Fruit fly (Drosophila melanogaster): ENCODE measurements around the gene sick.

The sick gene

DNA sequence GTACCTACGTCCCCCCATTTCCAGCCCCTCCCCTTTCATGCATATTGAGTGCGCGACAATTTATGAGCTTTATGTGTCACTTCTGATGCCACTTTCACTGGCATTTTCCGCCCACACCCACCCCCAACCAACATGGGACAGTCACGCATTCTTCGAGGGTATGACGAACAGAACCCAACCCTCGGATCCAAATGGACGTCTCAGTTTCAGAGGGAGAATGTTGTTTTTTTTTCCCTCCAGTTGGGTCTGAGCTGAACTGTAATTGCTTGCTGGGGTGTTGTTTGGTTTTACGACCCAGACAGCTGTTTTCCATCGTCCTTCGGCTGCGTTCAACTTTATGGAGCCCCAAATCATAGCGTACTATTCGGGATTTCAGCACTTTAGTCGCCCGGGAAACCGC is 127.6 kb downstream of the sick start:
- no peak for TF ChIP-seq CG17801 (GFP tag; optimal IDR thresholded peaks at IDR 0.05; ENCODE audit: partially characterized antibody)

DNA sequence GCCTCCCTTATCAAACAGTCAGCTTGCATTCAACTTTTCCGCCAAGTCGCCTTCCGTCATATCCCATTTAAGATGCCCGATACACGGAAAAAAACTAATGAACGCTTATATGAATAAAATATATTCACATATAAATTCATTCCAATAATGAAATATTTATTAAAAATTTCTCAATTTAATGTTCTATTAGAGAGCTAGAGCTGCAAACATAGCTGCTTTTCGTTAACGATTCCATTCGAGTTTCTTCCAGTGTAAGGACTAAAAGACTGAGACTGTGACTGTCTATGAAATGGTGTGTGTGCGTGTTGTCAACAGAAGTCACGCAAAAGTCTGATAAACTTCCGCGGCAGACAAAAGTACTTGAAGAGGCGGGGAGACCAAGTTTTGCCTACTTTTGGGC is 133.9 kb downstream of the sick start:
- no peak for TF ChIP-seq CG17801 (GFP tag; optimal IDR thresholded peaks at IDR 0.05; ENCODE audit: partially characterized antibody)

DNA sequence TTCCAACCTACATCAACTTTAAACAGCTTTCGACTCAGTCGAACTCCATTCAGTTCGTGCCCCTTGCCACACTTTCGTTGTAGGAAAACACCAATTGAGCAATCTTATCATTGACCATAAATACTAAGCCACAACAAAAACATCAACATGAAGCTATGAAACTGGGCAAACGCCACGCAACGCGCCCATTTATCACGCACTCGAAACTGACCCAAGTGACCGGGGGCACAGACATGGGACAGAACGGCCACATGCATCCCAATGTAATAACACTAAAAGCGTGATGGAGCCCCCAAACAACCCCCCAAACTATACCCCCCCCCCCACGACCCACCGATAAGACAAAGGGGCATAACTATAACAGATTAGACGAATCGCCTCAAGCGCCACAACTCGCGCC is 136.4 kb downstream of the sick start:
- no peak for TF ChIP-seq CG17801 (GFP tag; optimal IDR thresholded peaks at IDR 0.05; ENCODE audit: partially characterized antibody)

- TF ChIP-seq CG17801 (GFP tag; optimal IDR thresholded peaks at IDR 0.05; ENCODE audit: partially characterized antibody): no peak
These were observed 139.1 kb downstream of the sick start for dm6 chr2L:19935085-19935846.

DNA sequence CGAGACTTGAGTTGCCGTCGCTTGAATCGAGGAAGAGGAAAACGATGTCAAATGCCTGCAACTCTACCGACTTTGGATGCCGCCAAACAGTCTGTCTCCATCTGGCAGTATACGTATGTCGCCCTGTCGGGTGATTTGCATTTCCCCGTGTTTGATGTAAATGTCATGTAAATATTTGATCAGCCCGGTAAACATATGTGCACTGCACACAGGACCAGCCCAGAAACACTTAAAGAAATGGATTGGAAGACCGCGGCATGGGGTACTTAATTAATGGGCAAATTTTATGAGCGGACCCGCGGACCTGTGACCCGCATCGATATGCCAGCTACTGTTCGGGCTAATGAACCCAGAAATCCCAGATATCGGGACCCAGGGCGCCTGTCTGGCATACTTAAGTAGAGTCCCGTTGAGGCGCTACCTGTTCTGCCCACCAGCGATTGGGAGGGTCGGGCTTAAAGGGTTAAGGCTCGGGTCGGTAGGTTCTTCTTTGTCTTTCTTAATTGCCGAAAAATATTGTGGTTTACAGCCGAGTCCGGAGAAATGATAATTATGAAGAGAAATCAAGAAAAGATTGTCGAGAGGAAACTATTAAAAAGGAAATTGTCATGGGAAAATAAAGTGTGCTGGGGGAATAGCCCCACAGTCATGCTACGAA is 141.8 kb downstream of the sick start:
- TF ChIP-seq CG17801 (GFP tag; optimal IDR thresholded peaks at IDR 0.05; ENCODE audit: partially characterized antibody): no peak

- TF ChIP-seq CG17801 (GFP tag; optimal IDR thresholded peaks at IDR 0.05; ENCODE audit: partially characterized antibody): no peak
These were observed 143.9 kb downstream of the sick start for dm6 chr2L:19940036-19940435.

- no peak for TF ChIP-seq CG17801 (GFP tag; optimal IDR thresholded peaks at IDR 0.05; ENCODE audit: partially characterized antibody)
These were observed 145.2 kb downstream of the sick start for dm6 chr2L:19941352-19941851.

- TF ChIP-seq CG17801 (GFP tag; optimal IDR thresholded peaks at IDR 0.05; ENCODE audit: partially characterized antibody): no peak
These were observed 146.3 kb downstream of the sick start for dm6 chr2L:19942510-19942909.

DNA sequence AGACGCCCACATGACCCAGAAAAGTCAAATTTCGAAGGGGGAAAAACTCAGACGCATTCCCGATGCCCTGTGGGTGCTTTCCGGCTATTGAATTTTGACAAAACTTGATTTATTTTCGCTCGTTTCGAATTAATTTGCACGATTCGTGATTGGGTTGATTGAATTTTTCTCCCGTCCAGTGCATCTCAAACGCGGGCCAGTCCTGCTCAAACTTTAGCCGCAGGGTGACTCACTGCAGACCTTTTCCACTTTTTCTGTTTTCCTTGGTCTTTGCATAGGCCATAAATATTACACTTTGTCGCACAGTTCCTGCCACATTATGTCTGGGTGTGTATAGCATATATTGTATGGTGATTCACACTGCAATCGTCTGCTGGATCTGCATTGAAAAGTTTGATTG is 146.9 kb downstream of the sick start:
- TF ChIP-seq CG17801 (GFP tag; optimal IDR thresholded peaks at IDR 0.05; ENCODE audit: partially characterized antibody): no peak

dm6 chr2L:19944309-19945172 is 148.4 kb downstream of the sick start:
- no peak for TF ChIP-seq CG17801 (GFP tag; optimal IDR thresholded peaks at IDR 0.05; ENCODE audit: partially characterized antibody)

DNA sequence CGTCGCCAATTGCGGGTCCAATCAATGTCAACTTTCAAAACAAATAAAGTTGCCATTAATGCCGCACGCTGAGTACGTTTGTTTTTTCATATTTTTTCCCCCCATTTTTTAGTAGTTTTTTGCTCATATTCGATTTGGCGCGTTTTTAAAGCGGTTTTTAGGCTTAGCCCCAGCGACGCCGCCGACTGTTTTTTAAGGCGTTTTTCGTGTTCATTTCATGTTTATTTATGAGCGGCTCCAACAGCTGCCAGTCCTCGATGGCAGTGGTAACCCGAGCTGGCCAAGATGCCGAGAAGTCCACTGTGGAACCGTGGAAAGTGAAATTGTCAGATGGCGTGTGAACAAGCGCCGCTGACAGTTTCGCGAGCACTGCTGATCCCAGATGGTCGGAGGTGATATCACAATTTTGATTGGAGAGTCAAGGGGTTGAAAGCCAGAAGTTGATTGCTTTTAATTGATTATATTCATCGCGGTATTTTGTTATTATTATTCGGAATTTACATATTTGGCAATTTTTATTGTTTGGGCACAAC is 151.9 kb downstream of the sick start:
- no peak for TF ChIP-seq CG17801 (GFP tag; optimal IDR thresholded peaks at IDR 0.05; ENCODE audit: partially characterized antibody)

- TF ChIP-seq CG17801 (GFP tag; optimal IDR thresholded peaks at IDR 0.05; ENCODE audit: partially characterized antibody): no peak
These were observed 153.4 kb downstream of the sick start for dm6 chr2L:19949600-19949999.

- TF ChIP-seq CG17801 (GFP tag; optimal IDR thresholded peaks at IDR 0.05; ENCODE audit: partially characterized antibody): no peak
These were observed 155.5 kb downstream of the sick start for dm6 chr2L:19951543-19952163.

DNA sequence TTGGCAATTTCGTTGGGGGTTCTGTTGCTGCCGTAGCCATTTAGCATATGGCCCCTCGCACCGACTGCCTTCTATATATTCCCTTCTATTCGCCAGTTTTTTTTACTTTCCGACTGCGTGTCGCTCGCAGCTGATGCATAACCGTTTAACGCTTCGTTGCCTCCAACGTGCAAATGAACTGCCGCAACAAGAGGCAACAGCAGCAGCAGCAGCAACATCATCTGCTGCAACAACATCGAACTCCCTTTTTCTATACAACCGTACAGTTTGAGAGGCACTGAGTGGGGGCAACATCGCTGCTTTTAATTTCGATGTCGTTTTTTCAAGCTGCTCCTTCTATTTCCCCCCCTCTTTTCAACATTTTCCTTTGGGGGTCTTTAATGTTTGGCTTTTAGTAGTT is 156.1 kb downstream of the sick start:
- TF ChIP-seq CG17801 (GFP tag; optimal IDR thresholded peaks at IDR 0.05; ENCODE audit: partially characterized antibody): no peak
